Worm (Caenorhabditis elegans) whole organism, L4 larva: ENCODE measurements around the gene cam-1.

Source experiments
- F10B5.3 ChIP-seq: sonication (generic microtip); optimal IDR thresholded peaks from 2 replicates; lab custom pipeline; 2016; ENCODE audit warnings: mild to moderate bottlenecking, missing genetic modification characterization, missing compliant biosample characterization
- F37D6.2 ChIP-seq: sonication (generic microtip); optimal IDR thresholded peaks from 2 replicates; lab custom pipeline; 2016; ENCODE audit warnings: mild to moderate bottlenecking, missing genetic modification characterization, missing compliant biosample characterization
- F44E2.7 ChIP-seq: fragments of 200-800 bp; sonication (Bioruptor generic); IDR thresholded peaks from 2 replicates; pipeline ENCODE4 v2.1.2; 2022; ENCODE audit warnings: missing genetic modification characterization, missing compliant biosample characterization
- R02D3.7 ChIP-seq: fragments of 150-350 bp; sonication (generic microtip); optimal IDR thresholded peaks from 3 replicates; lab custom pipeline; 2014; ENCODE audit warnings: missing biosample characterization, missing genetic modification characterization
- T26A8.4 ChIP-seq: fragments of 200-800 bp; sonication (Bioruptor generic); IDR thresholded peaks from 2 replicates; pipeline ENCODE4 v1.3.6; 2022; ENCODE audit warnings: missing genetic modification characterization, missing compliant biosample characterization
- Y105C5A.15 ChIP-seq: fragments of 200-800 bp; sonication (Bioruptor generic); IDR thresholded peaks from 2 replicates; pipeline ENCODE4 v1.3.6; 2022; ENCODE audit warnings: missing genetic modification characterization, missing compliant biosample characterization
- Y48G9A.11 ChIP-seq: fragments of 200-800 bp; sonication (Bioruptor generic); IDR thresholded peaks from 2 replicates; pipeline ENCODE4 v1.3.6; 2022; ENCODE audit warnings: missing genetic modification reagents, missing genetic modification characterization, missing compliant biosample characterization
- Y75B8A.6 ChIP-seq: fragments of 200-800 bp; sonication (Bioruptor generic); IDR thresholded peaks from 2 replicates; pipeline ENCODE4 v1.3.6; 2022; ENCODE audit warnings: missing genetic modification reagents, missing genetic modification characterization, missing compliant biosample characterization
- ama-1 ChIP-seq: fragments of 150-350 bp; optimal IDR thresholded peaks from 2 replicates; lab custom pipeline; 2014; ENCODE audit warnings: inconsistent platforms, mixed read lengths
- ceh-28 ChIP-seq: fragments of 150-350 bp; optimal IDR thresholded peaks from 2 replicates; lab custom pipeline; 2014; ENCODE audit warnings: missing biosample characterization, missing genetic modification reagents, missing genetic modification characterization
- ceh-44 ChIP-seq: fragments of 200-800 bp; sonication (Bioruptor generic); IDR thresholded peaks from 2 replicates; pipeline ENCODE4 v1.3.6; 2022; ENCODE audit warnings: missing genetic modification reagents, missing genetic modification characterization, missing compliant biosample characterization
- ceh-62 ChIP-seq: sonication (generic microtip); optimal IDR thresholded peaks from 2 replicates; lab custom pipeline; 2017; ENCODE audit warnings: missing biosample characterization, missing genetic modification characterization
- ceh-82 ChIP-seq: sonication (generic microtip); optimal IDR thresholded peaks from 2 replicates; lab custom pipeline; 2017; ENCODE audit warnings: missing biosample characterization, missing genetic modification characterization
- ces-1 ChIP-seq: fragments of 150-350 bp; sonication (generic microtip); optimal IDR thresholded peaks from 4 replicates; lab custom pipeline; 2014; ENCODE audit warnings: missing biosample characterization, missing genetic modification reagents, missing genetic modification characterization
- cey-2 ChIP-seq: sonication (generic microtip); optimal IDR thresholded peaks from 3 replicates; lab custom pipeline; 2017; ENCODE audit warnings: missing genetic modification characterization, mild to moderate bottlenecking, missing compliant biosample characterization, antibody characterized with exemption, borderline replicate concordance; ENCODE audit not compliant: insufficient read depth
- dmd-6 ChIP-seq: fragments of 200-800 bp; sonication (Bioruptor generic); IDR thresholded peaks from 2 replicates; pipeline ENCODE4 v1.3.6; 2022; ENCODE audit warnings: missing genetic modification reagents, missing genetic modification characterization, missing compliant biosample characterization
- dpl-1 ChIP-seq: fragments of 150-350 bp; optimal IDR thresholded peaks from 2 replicates; lab custom pipeline; 2014; ENCODE audit warnings: missing biosample characterization, missing genetic modification reagents, missing genetic modification characterization
- egl-43 ChIP-seq: fragments of 200-800 bp; sonication (Bioruptor generic); IDR thresholded peaks from 2 replicates; pipeline ENCODE4 v1.3.6; 2022; ENCODE audit warnings: missing genetic modification reagents, missing genetic modification characterization, missing compliant biosample characterization
- fkh-10 ChIP-seq: fragments of 150-350 bp; optimal IDR thresholded peaks from 2 replicates; lab custom pipeline; 2014; ENCODE audit warnings: missing biosample characterization, missing genetic modification reagents, missing genetic modification characterization
- fos-1 ChIP-seq: fragments of 150-350 bp; optimal IDR thresholded peaks from 2 replicates; lab custom pipeline; 2014; ENCODE audit warnings: missing biosample characterization, missing genetic modification characterization
- hlh-11 ChIP-seq: fragments of 200-800 bp; sonication (Bioruptor generic); optimal IDR thresholded peaks from 2 replicates; lab custom pipeline; 2018; ENCODE audit warnings: mild to moderate bottlenecking, missing genetic modification characterization, missing compliant biosample characterization
- hlh-30 ChIP-seq: sonication (generic microtip); optimal IDR thresholded peaks from 2 replicates; lab custom pipeline; 2017; ENCODE audit warnings: antibody characterized with exemption, mild to moderate bottlenecking, missing genetic modification characterization, missing compliant biosample characterization; ENCODE audit not compliant: insufficient read depth
- hmg-1.1 ChIP-seq: fragments of 200-800 bp; sonication (Bioruptor generic); IDR thresholded peaks from 2 replicates; pipeline ENCODE4 v1.3.6; 2022; ENCODE audit warnings: missing genetic modification reagents, missing genetic modification characterization, missing compliant biosample characterization
- lin-1 ChIP-seq: fragments of 200-800 bp; sonication (Bioruptor generic); IDR thresholded peaks from 2 replicates; pipeline ENCODE4 v1.3.6; 2022; ENCODE audit warnings: missing genetic modification reagents, missing genetic modification characterization, missing compliant biosample characterization
- lin-13 ChIP-seq: fragments of 150-350 bp; optimal IDR thresholded peaks from 2 replicates; lab custom pipeline; 2014; ENCODE audit warnings: missing biosample characterization, missing genetic modification reagents, missing genetic modification characterization
- lin-38 ChIP-seq: fragments of 200-800 bp; sonication (Bioruptor generic); IDR thresholded peaks from 2 replicates; pipeline ENCODE4 v1.3.6; 2022; ENCODE audit warnings: missing genetic modification reagents, missing genetic modification characterization, missing compliant biosample characterization
- mep-1 ChIP-seq: fragments of 150-350 bp; sonication (generic microtip); optimal IDR thresholded peaks from 3 replicates; lab custom pipeline; 2014; ENCODE audit warnings: missing biosample characterization, missing genetic modification characterization
- mes-2 ChIP-seq: sonication (generic microtip); optimal IDR thresholded peaks from 2 replicates; lab custom pipeline; 2016; ENCODE audit warnings: missing genotype, mild to moderate bottlenecking, missing genetic modification characterization, missing compliant biosample characterization; ENCODE audit not compliant: poor library complexity, severe bottlenecking
- nhr-10 ChIP-seq: fragments of 150-350 bp; optimal IDR thresholded peaks from 2 replicates; lab custom pipeline; 2014; ENCODE audit warnings: missing biosample characterization, missing genetic modification characterization
- nhr-102 ChIP-seq: sonication (generic microtip); optimal IDR thresholded peaks from 2 replicates; lab custom pipeline; 2016; ENCODE audit warnings: mild to moderate bottlenecking, missing genetic modification characterization, moderate library complexity, missing compliant biosample characterization
- nhr-11 ChIP-seq: fragments of 150-350 bp; optimal IDR thresholded peaks from 2 replicates; lab custom pipeline; 2014; ENCODE audit warnings: missing biosample characterization, missing genetic modification characterization
- nhr-237 ChIP-seq: sonication (generic microtip); optimal IDR thresholded peaks from 2 replicates; lab custom pipeline; 2017; ENCODE audit warnings: missing biosample characterization, missing genetic modification characterization
- nhr-42 ChIP-seq: fragments of 200-800 bp; sonication (Bioruptor generic); IDR thresholded peaks from 2 replicates; pipeline ENCODE4 v1.3.6; 2022; ENCODE audit warnings: missing genetic modification characterization, missing compliant biosample characterization
- nhr-6 ChIP-seq: fragments of 150-350 bp; optimal IDR thresholded peaks from 2 replicates; lab custom pipeline; 2014; ENCODE audit warnings: missing biosample characterization, missing genetic modification characterization
- php-3 ChIP-seq: fragments of 200-800 bp; sonication (Bioruptor generic); IDR thresholded peaks from 2 replicates; pipeline ENCODE4 v1.3.6; 2022; ENCODE audit warnings: missing genetic modification reagents, missing genetic modification characterization, missing compliant biosample characterization
- pqm-1 ChIP-seq: sonication (generic microtip); optimal IDR thresholded peaks from 2 replicates; lab custom pipeline; 2017; ENCODE audit warnings: missing biosample characterization, missing genetic modification characterization
- saeg-2 ChIP-seq: fragments of 200-800 bp; sonication (Bioruptor generic); IDR thresholded peaks from 2 replicates; pipeline ENCODE4 v1.3.6; 2022; ENCODE audit warnings: missing genetic modification reagents, missing genetic modification characterization, missing compliant biosample characterization
- set-16 ChIP-seq: fragments of 200-800 bp; sonication (Bioruptor generic); IDR thresholded peaks from 2 replicates; pipeline ENCODE4 v1.3.6; 2022; ENCODE audit warnings: missing genetic modification reagents, missing genetic modification characterization, missing compliant biosample characterization
- snpc-4 ChIP-seq: fragments of 150-350 bp; optimal IDR thresholded peaks from 2 replicates; lab custom pipeline; 2014; ENCODE audit warnings: missing biosample characterization, missing genetic modification characterization
- spr-1 ChIP-seq: sonication (generic microtip); optimal IDR thresholded peaks from 2 replicates; lab custom pipeline; 2016; ENCODE audit warnings: mild to moderate bottlenecking, missing genetic modification characterization, missing compliant biosample characterization
- tag-97 ChIP-seq: fragments of 200-800 bp; sonication (Bioruptor generic); IDR thresholded peaks from 2 replicates; pipeline ENCODE4 v1.3.6; 2022; ENCODE audit warnings: missing genetic modification characterization, missing compliant biosample characterization
- unc-39 ChIP-seq: sonication (generic microtip); optimal IDR thresholded peaks from 2 replicates; lab custom pipeline; 2017; ENCODE audit warnings: missing biosample characterization, missing genetic modification characterization
- unc-62 ChIP-seq, 3 experiments: fragments of 150-350 bp in 1 of 3; sonication (generic microtip); optimal IDR thresholded peaks in 2 of 3; peaks in 1 of 3; 1 replicate in 1 of 3; 2 replicates in 2 of 3; lab custom pipeline; 2014 to 2017; ENCODE audit warnings: missing biosample characterization in 3 of 3, missing genetic modification characterization in 3 of 3, missing genetic modification reagents in 3 of 3, missing genotype in 1 of 3
- vab-7 ChIP-seq: fragments of 200-800 bp; sonication (Bioruptor generic); IDR thresholded peaks from 2 replicates; pipeline ENCODE4 v1.3.6; 2022; ENCODE audit warnings: missing genetic modification reagents, missing genetic modification characterization, missing compliant biosample characterization
- zfp-2 ChIP-seq: sonication (generic microtip); optimal IDR thresholded peaks from 2 replicates; lab custom pipeline; 2016; ENCODE audit warnings: mild to moderate bottlenecking, missing genetic modification characterization, missing compliant biosample characterization
- zip-11 ChIP-seq: fragments of 200-800 bp; sonication (Bioruptor generic); IDR thresholded peaks from 2 replicates; pipeline ENCODE4 v1.3.6; 2022; ENCODE audit warnings: missing genetic modification characterization, missing compliant biosample characterization
- ztf-11 ChIP-seq: fragments of 150-350 bp; optimal IDR thresholded peaks from 2 replicates; lab custom pipeline; 2014; ENCODE audit warnings: missing biosample characterization, missing genetic modification characterization
- ztf-7 ChIP-seq: fragments of 150-350 bp; optimal IDR thresholded peaks from 2 replicates; lab custom pipeline; 2014; ENCODE audit warnings: missing biosample characterization, missing genetic modification characterization

cam-1 gene

ce11 chrII:9283668-9284357 is 26.3 kb downstream of the cam-1 start (continued):
- no peak for TF ChIP-seq egl-43 (GFP tag; lab: Robert Waterston, UW)
- TF ChIP-seq ceh-62 (tag; lab: Kevin White, UChicago): no peak
- peak; percentile 37; the same call in 1 of the 2 replicates for TF ChIP-seq T26A8.4
- no peak for TF ChIP-seq F10B5.3
- no peak for TF ChIP-seq ceh-28 (tag; lab: Kevin White, UChicago)
- TF ChIP-seq, all 104 proteins: peak for 37

- TF ChIP-seq hlh-30 (tag; lab: Kevin White, UChicago) (peak; percentile 94), mep-1 (tag; lab: Kevin White, UChicago) (peak; percentile 95), dpl-1 (GFP tag; lab: Kevin White, UChicago) (peak; percentile 62), F37D6.2 (peak; percentile 80), dmd-6 (GFP tag; lab: Robert Waterston, UW) (peak; percentile 91), nhr-42 (GFP tag; lab: Robert Waterston, UW) (peak; percentile 81; the same call in 1 of the 2 replicates), set-16 (peak; percentile 51), ztf-7 (peak; percentile 66), ceh-28 (tag; lab: Kevin White, UChicago) (peak; percentile 81), R02D3.7 (tag; lab: Kevin White, UChicago) (no peak), F44E2.7 (GFP tag; lab: Robert Waterston, UW) (0 out of 2 replicates have a peak, but pooled peaks have one; percentile 27), snpc-4 (tag; lab: Kevin White, UChicago) (no peak), pqm-1 (tag; lab: Kevin White, UChicago) (peak; percentile 94), nhr-11 (tag; lab: Kevin White, UChicago) (peak; percentile 94), php-3 (GFP tag; lab: Robert Waterston, UW) (peak; percentile 35; the same call in 1 of the 2 replicates), nhr-6 (tag; lab: Kevin White, UChicago) (peak; percentile 50), nhr-237 (peak; percentile 39), zip-11 (0 out of 2 replicates have a peak, but pooled peaks have one; percentile 19), ceh-44 (GFP tag; lab: Robert Waterston, UW) (0 out of 2 replicates have a peak, but pooled peaks have one; percentile 14), F10B5.3 (peak; percentile 43), vab-7 (GFP tag; lab: Robert Waterston, UW) (no peak), unc-39 (tag; lab: Kevin White, UChicago) (no peak), lin-1 (peak; percentile 74), tag-97 (GFP tag; lab: Robert Waterston, UW) (no peak), hmg-1.1 (GFP tag; lab: Robert Waterston, UW) (peak; percentile 93), mes-2 (tag; lab: Kevin White, UChicago) (peak; percentile 83), Y75B8A.6 (GFP tag; lab: Robert Waterston, UW) (0 out of 2 replicates have a peak, but pooled peaks have one; percentile 21), T26A8.4 (peak; percentile 79), Y48G9A.11 (GFP tag; lab: Robert Waterston, UW) (no peak), fos-1 (tag; lab: Kevin White, UChicago) (peak; percentile 35), fkh-10 (GFP tag; lab: Kevin White, UChicago) (peak; percentile 59), spr-1 (tag; lab: Kevin White, UChicago) (peak; percentile 86), cey-2 (tag; lab: Kevin White, UChicago) (peak; percentile 67), ceh-82 (tag; lab: Kevin White, UChicago) (no peak), Y105C5A.15 (GFP tag; lab: Robert Waterston, UW) (no peak), nhr-102 (tag; lab: Kevin White, UChicago) (peak; percentile 59), lin-38 (GFP tag; lab: Robert Waterston, UW) (peak; percentile 61), ama-1 (peak; percentile 94), ces-1 (GFP tag; lab: Kevin White, UChicago) (no peak), unc-62 (GFP tag; optimal IDR thresholded peaks at IDR 0.05 in 1 of 2; lab: Kevin White, UChicago) (peak in 1 of 2 experiments; percentile 98), unc-62 (tag; optimal IDR thresholded peaks at IDR 0.05; lab: Kevin White, UChicago) (no peak), zfp-2 (tag; lab: Kevin White, UChicago) (no peak), hlh-11 (tag; lab: Kevin White, UChicago) (peak; percentile 97), saeg-2 (0 out of 2 replicates have a peak, but pooled peaks have one; percentile 51), lin-13 (GFP tag; lab: Kevin White, UChicago) (peak; percentile 90), nhr-10 (peak; percentile 39), ztf-11 (tag; lab: Kevin White, UChicago) (no peak)
Measured at ce11 chrII:9282787-9283186, 27.3 kb downstream of the cam-1 start.
